Worm (Caenorhabditis elegans): Measurements from ENCODE around the gene E02H1.5.

DNA sequence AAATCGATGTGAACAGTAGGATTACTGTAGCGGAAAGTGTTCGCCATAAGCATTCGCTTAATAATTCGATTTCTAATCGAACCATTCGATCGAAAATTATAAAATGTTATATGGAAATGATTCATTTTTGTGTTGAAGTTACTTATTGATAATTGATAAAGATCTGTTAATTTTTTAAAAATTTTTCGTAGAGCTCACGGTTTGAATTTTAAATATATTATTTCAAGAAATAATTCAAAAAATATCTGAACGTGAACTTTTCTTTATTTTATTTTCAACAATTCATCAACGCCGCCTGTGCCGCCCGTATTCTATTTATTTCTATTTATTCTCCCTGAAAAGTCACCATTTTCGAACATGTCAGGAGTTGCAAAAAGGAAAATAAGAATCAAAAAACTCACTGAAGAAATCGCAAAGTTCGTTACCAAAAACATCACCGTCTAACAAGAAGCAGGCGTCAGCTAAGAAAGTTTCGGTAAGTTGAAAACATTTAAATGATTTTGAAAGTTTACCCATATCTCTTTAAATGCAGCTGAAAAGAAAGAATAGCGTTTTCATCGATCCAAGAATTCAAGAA, 16.4 kb downstream of the E02H1.5 start, which contains the start of the genes T15H9.5 and T15H9.4:
- TF ChIP-seq snpc-4 (tag; optimal IDR thresholded peaks at IDR 0.05) (no peak), nhr-25 (tag; optimal IDR thresholded peaks at IDR 0.05; ENCODE audit: borderline replicate concordance, insufficient read depth) (no peak), nhr-6 (tag; optimal IDR thresholded peaks at IDR 0.05) (no peak), nhr-237 (tag; optimal IDR thresholded peaks at IDR 0.05) (no peak), nhr-41 (GFP tag; IDR thresholded peaks at IDR 0.05) (no peak), lin-39 (tag; optimal IDR thresholded peaks at IDR 0.05) (no peak), madf-9 (GFP tag; conservative IDR thresholded peaks at IDR 0.05) (no peak)

Data from whole organism, L4 larva.